Worm (Caenorhabditis elegans): ENCODE results near the gene F38A5.22.

ce11 chrIV:6581658-6582057 is 14.1 kb downstream of the F38A5.22 start:
- TF ChIP-seq lin-13 (tag; optimal IDR thresholded peaks at IDR 0.05): no peak
- TF ChIP-seq unc-62 (GFP tag; optimal IDR thresholded peaks at IDR 0.05): no peak
- no peak for TF ChIP-seq mab-5 (tag; optimal IDR thresholded peaks at IDR 0.05)
- TF ChIP-seq elt-1 (tag; optimal IDR thresholded peaks at IDR 0.05; ENCODE audit: borderline replicate concordance, insufficient read depth): no peak
- no peak for TF ChIP-seq pha-4 (tag; optimal IDR thresholded peaks at IDR 0.05)
- no peak for TF ChIP-seq ztf-11 (tag; optimal IDR thresholded peaks at IDR 0.05)
- TF ChIP-seq ceh-83 (GFP tag; optimal IDR thresholded peaks at IDR 0.05): no peak
